Worm (Caenorhabditis elegans): ENCODE measurements around the gene tmed-12.
"Not testable (repeated sequence)": the region's sequence is repeated elsewhere in the genome, so short reads cannot be mapped to it uniquely, and the experiment has no call there.

DNA sequence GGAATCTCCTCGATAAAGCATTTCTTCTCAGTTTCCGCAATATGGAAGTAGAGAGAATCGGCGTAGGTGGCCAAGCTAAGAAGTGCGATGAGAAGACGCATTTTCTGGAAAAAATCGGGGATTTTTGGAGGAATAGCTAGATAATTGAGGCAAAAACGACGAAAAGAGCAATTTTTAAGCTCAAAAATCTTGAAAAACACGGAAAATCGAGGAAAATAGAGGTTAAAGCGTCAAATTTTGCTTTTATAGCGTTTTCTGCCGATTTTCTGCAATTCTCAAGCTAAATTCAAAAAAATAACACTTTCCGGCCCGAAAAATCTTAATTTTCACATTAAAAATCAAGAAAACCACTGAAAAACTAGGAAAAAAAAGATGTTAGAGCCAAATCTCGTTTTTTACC, at the start of gene tmed-12:
- TF ChIP-seq nhr-23, ztf-4, sem-4, unc-39, ceh-82, nhr-12, R02D3.7, nhr-25, snpc-4, nhr-10, fos-1, skn-1 (tag; optimal IDR thresholded peaks at IDR 0.05): not testable (repeated sequence)
